Fruit fly (Drosophila melanogaster) whole organism, embryonic: Measurements from ENCODE around the gene CG31807.
A peak's percentile ranks its signal among the peaks of the same experiment; 100 is the strongest.

ENCODE experiments used
- Aef1 ChIP-seq: fragments of 200-800 bp; sonication (Bioruptor generic); IDR thresholded peaks from 3 replicates; pipeline ENCODE4 v1.3.6; 2022; ENCODE audit warnings: missing biosample characterization, missing genetic modification characterization
- CG10654 ChIP-seq: fragments of 200-800 bp; sonication (Bioruptor generic); optimal IDR thresholded peaks from 2 replicates; lab custom pipeline; 2016; ENCODE audit warnings: missing biosample characterization, missing genetic modification characterization
- CG11504 ChIP-seq: fragments of 200-800 bp; sonication (Bioruptor generic); optimal IDR thresholded peaks from 3 replicates; lab custom pipeline; 2019; ENCODE audit warnings: missing biosample characterization, mild to moderate bottlenecking, missing genetic modification characterization, moderate library complexity
- CG13296 ChIP-seq: fragments of 200-800 bp; sonication (Bioruptor generic); optimal IDR thresholded peaks from 3 replicates; lab custom pipeline; 2018; ENCODE audit warnings: missing biosample characterization, mild to moderate bottlenecking, missing genetic modification characterization
- CG13775 ChIP-seq: fragments of 200-800 bp; sonication (Bioruptor generic); optimal IDR thresholded peaks from 3 replicates; lab custom pipeline; 2017; ENCODE audit warnings: missing biosample characterization, mild to moderate bottlenecking, missing genetic modification characterization
- CG13894 ChIP-seq: fragments of 200-800 bp; sonication (Bioruptor generic); optimal IDR thresholded peaks from 3 replicates; lab custom pipeline; 2018; ENCODE audit warnings: missing biosample characterization, mild to moderate bottlenecking, missing genetic modification characterization, moderate library complexity
- CG15514 ChIP-seq: fragments of 200-800 bp; sonication (Bioruptor generic); optimal IDR thresholded peaks from 3 replicates; lab custom pipeline; 2017; ENCODE audit warnings: missing biosample characterization, missing genetic modification characterization, mild to moderate bottlenecking, moderate library complexity, missing genetic modification reagents
- CG15696 ChIP-seq: fragments of 200-800 bp; sonication (Bioruptor generic); optimal IDR thresholded peaks from 2 replicates; lab custom pipeline; 2019; ENCODE audit warnings: missing biosample characterization, mild to moderate bottlenecking, missing genetic modification characterization, moderate library complexity
- CG16863 ChIP-seq: fragments of 200-800 bp; sonication (Bioruptor generic); optimal IDR thresholded peaks from 3 replicates; lab custom pipeline; 2016; ENCODE audit warnings: missing biosample characterization, missing genetic modification characterization
- CG17359 ChIP-seq: fragments of 200-800 bp; sonication (Bioruptor generic); optimal IDR thresholded peaks from 3 replicates; lab custom pipeline; 2018; ENCODE audit warnings: missing biosample characterization, mild to moderate bottlenecking, missing genetic modification characterization, moderate library complexity
- CG17568 ChIP-seq: fragments of 200-800 bp; sonication (Bioruptor generic); optimal IDR thresholded peaks from 2 replicates; lab custom pipeline; 2018; ENCODE audit warnings: missing biosample characterization, mild to moderate bottlenecking, missing genetic modification characterization, moderate library complexity
- CG18476 ChIP-seq: fragments of 200-800 bp; sonication (Bioruptor generic); optimal IDR thresholded peaks from 2 replicates; lab custom pipeline; 2016; ENCODE audit warnings: missing biosample characterization, mild to moderate bottlenecking, missing genetic modification characterization
- CG18599 ChIP-seq: fragments of 200-800 bp; sonication (Bioruptor generic); optimal IDR thresholded peaks from 3 replicates; lab custom pipeline; 2017; ENCODE audit warnings: missing biosample characterization, missing genetic modification characterization, mild to moderate bottlenecking, moderate library complexity, missing genetic modification reagents
- CG2120 ChIP-seq: fragments of 200-800 bp; sonication (Bioruptor generic); optimal IDR thresholded peaks from 3 replicates; lab custom pipeline; 2016; ENCODE audit warnings: missing biosample characterization, missing genetic modification characterization
- CG2712 ChIP-seq: fragments of 200-800 bp; optimal IDR thresholded peaks from 3 replicates; lab custom pipeline; 2019; ENCODE audit warnings: missing biosample characterization, mild to moderate bottlenecking, missing genetic modification characterization, moderate library complexity
- CG31441 ChIP-seq: fragments of 200-800 bp; sonication (Bioruptor generic); IDR thresholded peaks from 2 replicates; pipeline ENCODE4 v1.3.6; 2022; ENCODE audit warnings: missing biosample characterization, missing genetic modification characterization
- CG32532 ChIP-seq: fragments of 200-800 bp; sonication (Bioruptor generic); IDR thresholded peaks from 2 replicates; pipeline ENCODE4 v1.3.6; 2022; ENCODE audit warnings: missing biosample characterization, missing genetic modification characterization
- CG32772 ChIP-seq: fragments of 200-800 bp; sonication (Bioruptor generic); IDR thresholded peaks from 2 replicates; pipeline ENCODE4 v1.3.6; 2022; ENCODE audit warnings: missing biosample characterization, missing genetic modification characterization
- CG3281 ChIP-seq: fragments of 200-800 bp; sonication (Bioruptor generic); optimal IDR thresholded peaks from 3 replicates; lab custom pipeline; 2017; ENCODE audit warnings: missing biosample characterization, mild to moderate bottlenecking, missing genetic modification characterization
- CG34422 ChIP-seq: fragments of 200-800 bp; sonication (Bioruptor generic); IDR thresholded peaks from 3 replicates; pipeline ENCODE4 v1.3.6; 2022; ENCODE audit warnings: missing biosample characterization, missing genetic modification characterization
- CG6791 ChIP-seq: fragments of 200-800 bp; sonication (Bioruptor generic); IDR thresholded peaks from 3 replicates; pipeline ENCODE4 v1.3.6; 2022; ENCODE audit warnings: missing biosample characterization, missing genetic modification characterization; ENCODE audit not compliant: partially characterized antibody
- CG7372 ChIP-seq: fragments of 200-800 bp; sonication (Bioruptor generic); IDR thresholded peaks from 2 replicates; pipeline ENCODE4 v1.3.6; 2022; ENCODE audit warnings: missing biosample characterization, missing genetic modification characterization
- Sox100B ChIP-seq: fragments of 200-800 bp; sonication (Bioruptor generic); optimal IDR thresholded peaks from 3 replicates; lab custom pipeline; 2018; ENCODE audit warnings: missing biosample characterization, mild to moderate bottlenecking, missing genetic modification characterization
- Stat92E ChIP-seq, 3 experiments: fragments of >200 bp in 2 of 3; fragments of 200-800 bp in 1 of 3; sonication (Bioruptor generic) in 1 of 3; optimal IDR thresholded peaks; 2 replicates each; lab custom pipeline; 2017 to 2019; ENCODE audit warnings: missing biosample characterization in 3 of 3, missing genetic modification characterization in 3 of 3, mild to moderate bottlenecking in 1 of 3, moderate library complexity in 1 of 3
- Xrp1 ChIP-seq: fragments of 200-800 bp; sonication (Bioruptor generic); IDR thresholded peaks from 2 replicates; pipeline ENCODE4 v1.3.6; 2022; ENCODE audit warnings: missing biosample characterization, missing genetic modification characterization
- abd-A ChIP-seq: fragments of 200-800 bp; sonication (Bioruptor generic); optimal IDR thresholded peaks from 3 replicates; lab custom pipeline; 2019; ENCODE audit warnings: missing biosample characterization, mild to moderate bottlenecking, missing genetic modification characterization, moderate library complexity
- dimm ChIP-seq: fragments of 200-800 bp; sonication (Bioruptor generic); IDR thresholded peaks from 2 replicates; pipeline ENCODE4 v1.3.6; 2022; ENCODE audit warnings: missing biosample characterization, missing genetic modification characterization
- fd96Cb ChIP-seq: fragments of 200-800 bp; sonication (Bioruptor generic); optimal IDR thresholded peaks from 2 replicates; lab custom pipeline; 2018; ENCODE audit warnings: missing biosample characterization, mild to moderate bottlenecking, missing genetic modification characterization, moderate library complexity
- grau ChIP-seq: fragments of 200-800 bp; optimal IDR thresholded peaks from 3 replicates; lab custom pipeline; 2019; ENCODE audit warnings: missing biosample characterization, mild to moderate bottlenecking, missing genetic modification characterization, moderate library complexity
- hth ChIP-seq: fragments of >200 bp; optimal IDR thresholded peaks from 2 replicates; lab custom pipeline; 2017; ENCODE audit warnings: inconsistent platforms
- ind ChIP-seq: fragments of 200-800 bp; sonication (Bioruptor generic); optimal IDR thresholded peaks from 3 replicates; lab custom pipeline; 2016; ENCODE audit warnings: missing biosample characterization, missing genetic modification characterization
- kah ChIP-seq: fragments of 200-800 bp; sonication (Bioruptor generic); optimal IDR thresholded peaks from 2 replicates; lab custom pipeline; 2018; ENCODE audit warnings: missing biosample characterization, mild to moderate bottlenecking, missing genetic modification characterization
- kay ChIP-seq: fragments of 200-800 bp; sonication (Bioruptor generic); optimal IDR thresholded peaks from 2 replicates; lab custom pipeline; 2016; ENCODE audit warnings: missing biosample characterization, missing genetic modification characterization
- kni ChIP-seq: fragments of 200-800 bp; sonication (Bioruptor generic); optimal IDR thresholded peaks from 3 replicates; lab custom pipeline; 2017; ENCODE audit warnings: mild to moderate bottlenecking, missing biosample characterization, missing genetic modification reagents, missing genetic modification characterization
- lab ChIP-seq: fragments of 200-800 bp; sonication (Bioruptor generic); optimal IDR thresholded peaks from 3 replicates; lab custom pipeline; 2017; ENCODE audit warnings: missing biosample characterization, missing genetic modification characterization, mild to moderate bottlenecking, moderate library complexity, missing genetic modification reagents
- nmo ChIP-seq: fragments of 200-800 bp; sonication (Bioruptor generic); optimal IDR thresholded peaks from 2 replicates; lab custom pipeline; 2018; ENCODE audit warnings: missing biosample characterization, mild to moderate bottlenecking, missing genetic modification characterization, moderate library complexity
- pan ChIP-seq, 4 experiments: fragments of >200 bp in 3 of 4; fragments of 200-800 bp in 1 of 4; sonication (Bioruptor generic) in 1 of 4; optimal IDR thresholded peaks in 3 of 4; IDR thresholded peaks in 1 of 4; 2 replicates each; pipeline versions ENCODE4 v1.3.6 to Lab custom; 2017 to 2022; ENCODE audit warnings: missing biosample characterization in 2 of 4, missing genetic modification characterization in 2 of 4, mixed read lengths in 1 of 4
- phol ChIP-seq: fragments of 200-800 bp; sonication (Bioruptor generic); optimal IDR thresholded peaks from 3 replicates; lab custom pipeline; 2018; ENCODE audit warnings: missing biosample characterization, mild to moderate bottlenecking, missing genetic modification characterization, moderate library complexity
- prd ChIP-seq, 3 experiments: fragments of >200 bp in 2 of 3; fragments of 200-800 bp in 1 of 3; sonication (Bioruptor generic) in 1 of 3; optimal IDR thresholded peaks in 2 of 3; IDR thresholded peaks in 1 of 3; 2 replicates in 2 of 3; 3 replicates in 1 of 3; pipeline versions ENCODE4 v1.3.6 to Lab custom; 2017 to 2022; ENCODE audit warnings: missing biosample characterization in 1 of 3, missing genetic modification characterization in 1 of 3
- psq ChIP-seq: fragments of 200-800 bp; sonication (Bioruptor generic); optimal IDR thresholded peaks from 2 replicates; lab custom pipeline; 2017; ENCODE audit warnings: missing biosample characterization, missing genetic modification characterization
- salm ChIP-seq: fragments of 200-800 bp; sonication (Bioruptor generic); optimal IDR thresholded peaks from 2 replicates; lab custom pipeline; 2018; ENCODE audit warnings: missing biosample characterization, mild to moderate bottlenecking, missing genetic modification characterization
- sens ChIP-seq: fragments of 200-800 bp; sonication (Bioruptor generic); peaks from one replicate; lab custom pipeline; 2016; ENCODE audit warnings: missing biosample characterization, missing genetic modification characterization
- tna ChIP-seq: fragments of 200-800 bp; sonication (Bioruptor generic); IDR thresholded peaks from 2 replicates; pipeline ENCODE4 v1.3.6; 2022; ENCODE audit warnings: missing biosample characterization, missing genetic modification characterization; ENCODE audit not compliant: partially characterized antibody
- ttk ChIP-seq: fragments of 200-800 bp; sonication (Bioruptor generic); IDR thresholded peaks from 2 replicates; pipeline ENCODE4 v2.1.2; 2022; ENCODE audit warnings: missing biosample characterization, missing genetic modification characterization
- vnd ChIP-seq: fragments of 200-800 bp; sonication (Bioruptor generic); IDR thresholded peaks from 3 replicates; pipeline ENCODE4 v1.3.6; 2022; ENCODE audit warnings: missing biosample characterization, missing genetic modification characterization; ENCODE audit not compliant: partially characterized antibody
- zf30C ChIP-seq: fragments of 200-800 bp; sonication (Bioruptor generic); optimal IDR thresholded peaks from 3 replicates; lab custom pipeline; 2018; ENCODE audit warnings: missing biosample characterization, mild to moderate bottlenecking, missing genetic modification characterization

The CG31807 gene

dm6 chr2L:16718446-16719173 lies 34.8 kb upstream of the CG31807 start (continued):
- no peak for TF ChIP-seq kni (GFP tag; lab: Kevin White, UChicago)
- TF ChIP-seq CG15696 (tag; lab: Kevin White, UChicago): no peak
- no peak for TF ChIP-seq CG6791 (GFP tag; lab: Robert Waterston, UW)
- TF ChIP-seq CG31441: no peak
- TF ChIP-seq salm (tag; lab: Kevin White, UChicago): no peak
- TF ChIP-seq Stat92E (GFP tag; optimal IDR thresholded peaks at IDR 0.05; lab: Kevin White, UChicago): no peak
- TF ChIP-seq CG18476 (GFP tag; lab: Kevin White, UChicago): no peak
- no peak for TF ChIP-seq CG16863 (GFP tag; lab: Kevin White, UChicago)
- TF ChIP-seq CG17568: no peak
- no peak for TF ChIP-seq CG13775 (GFP tag; lab: Kevin White, UChicago)
- TF ChIP-seq nmo (GFP tag; lab: Kevin White, UChicago): no peak
- no peak for TF ChIP-seq psq (GFP tag; lab: Kevin White, UChicago)
- no peak for TF ChIP-seq Aef1 (GFP tag; lab: Robert Waterston, UW)
- TF ChIP-seq CG11504: no peak
- no peak for TF ChIP-seq hth (lab: Kevin White, UChicago)
- TF ChIP-seq tna (GFP tag; lab: Robert Waterston, UW): peak; percentile 26; the same call in 1 of the 2 replicates
- TF ChIP-seq sens: peak; percentile 37

- TF ChIP-seq Sox100B (peak; percentile 30), CG13894 (tag; lab: Kevin White, UChicago) (peak; percentile 76), fd96Cb (peak; percentile 16), CG13296 (GFP tag; lab: Kevin White, UChicago) (peak; percentile 30), abd-A (tag; lab: Kevin White, UChicago) (peak; percentile 67), CG2712 (peak; percentile 32), vnd (GFP tag; lab: Robert Waterston, UW) (no peak), CG34422 (GFP tag; lab: Robert Waterston, UW) (0 out of 3 replicates have a peak, but pooled peaks have one; percentile 34), Xrp1 (GFP tag; lab: Robert Waterston, UW) (peak; percentile 39; the same call in 1 of the 2 replicates), dimm (GFP tag; lab: Robert Waterston, UW) (no peak), CG32532 (peak; percentile 21; the same call in 1 of the 2 replicates), phol (peak; percentile 51), CG2120 (GFP tag; lab: Kevin White, UChicago) (no peak), sens (peak; percentile 74), CG17359 (peak; percentile 70), zf30C (GFP tag; lab: Kevin White, UChicago) (no peak), ind (peak; percentile 34), pan (optimal IDR thresholded peaks at IDR 0.05; lab: Kevin White, UChicago) (no peak), pan (GFP tag; optimal IDR thresholded peaks at IDR 0.05 in 1 of 2, IDR thresholded peaks at IDR 0.05 in 1 of 2) (peak in 1 of 2 experiments; percentile 63), CG7372 (GFP tag; lab: Robert Waterston, UW) (peak; percentile 13; the same call in 1 of the 2 replicates), ttk (GFP tag; lab: Robert Waterston, UW) (peak; percentile 41), CG10654 (GFP tag; lab: Kevin White, UChicago) (peak; percentile 11), CG18599 (peak; percentile 72), kay (GFP tag; lab: Kevin White, UChicago) (no peak), CG15514 (GFP tag; lab: Kevin White, UChicago) (peak; percentile 28), lab (GFP tag; lab: Kevin White, UChicago) (peak; percentile 69), grau (tag; lab: Kevin White, UChicago) (peak; percentile 10), kah (GFP tag; lab: Kevin White, UChicago) (no peak), CG32772 (GFP tag; lab: Robert Waterston, UW) (peak; percentile 63; the same call in 1 of the 2 replicates), CG3281 (GFP tag; lab: Kevin White, UChicago) (peak; percentile 53), prd (optimal IDR thresholded peaks at IDR 0.05; lab: Kevin White, UChicago) (no peak), prd (GFP tag; IDR thresholded peaks at IDR 0.05; lab: Robert Waterston, UW) (peak; percentile 44; the same call in 1 of the 3 replicates)
Observed at dm6 chr2L:16716771-16717170, 33.0 kb upstream of the CG31807 start.
